Fruit fly (Drosophila melanogaster): Measurements from ENCODE around the gene Ubc6.

The Ubc6 gene

DNA sequence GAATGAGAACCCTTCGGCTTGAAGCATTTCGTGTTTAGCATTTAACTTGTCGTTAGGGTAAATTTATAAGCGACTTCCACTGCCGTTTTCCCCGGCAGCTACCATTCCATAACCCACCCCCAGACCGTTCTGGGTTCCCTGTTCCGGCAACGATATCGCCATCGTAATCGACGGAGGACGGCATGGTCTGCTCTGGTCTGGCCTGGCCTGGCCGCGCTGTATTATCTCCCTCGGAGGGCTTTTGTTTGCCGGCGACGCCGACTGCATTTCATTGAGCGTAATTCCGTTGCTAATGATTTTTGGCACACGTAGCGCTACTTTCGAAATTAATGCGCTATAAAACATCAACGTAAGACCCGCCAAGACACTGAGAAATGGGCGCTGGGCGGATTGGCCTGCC lies 32.2 kb upstream of the Ubc6 start:
- TF ChIP-seq usp (GFP tag; optimal IDR thresholded peaks at IDR 0.05): no peak

- TF ChIP-seq Dll (optimal IDR thresholded peaks at IDR 0.05): no peak
- no peak for TF ChIP-seq EcR (GFP tag; optimal IDR thresholded peaks at IDR 0.05)
- no peak for TF ChIP-seq usp (GFP tag; optimal IDR thresholded peaks at IDR 0.05)
- no peak for TF ChIP-seq psq (optimal IDR thresholded peaks at IDR 0.05)
- no peak for TF ChIP-seq CG8478 (optimal IDR thresholded peaks at IDR 0.05)
- no peak for TF ChIP-seq pan (optimal IDR thresholded peaks at IDR 0.05)
Measured at dm6 chr3R:4984132-4984531, 31.6 kb upstream of the Ubc6 start, which contains the start of gene CG14662. CG14662 (minus strand) TSS chr3R:4984232.

DNA sequence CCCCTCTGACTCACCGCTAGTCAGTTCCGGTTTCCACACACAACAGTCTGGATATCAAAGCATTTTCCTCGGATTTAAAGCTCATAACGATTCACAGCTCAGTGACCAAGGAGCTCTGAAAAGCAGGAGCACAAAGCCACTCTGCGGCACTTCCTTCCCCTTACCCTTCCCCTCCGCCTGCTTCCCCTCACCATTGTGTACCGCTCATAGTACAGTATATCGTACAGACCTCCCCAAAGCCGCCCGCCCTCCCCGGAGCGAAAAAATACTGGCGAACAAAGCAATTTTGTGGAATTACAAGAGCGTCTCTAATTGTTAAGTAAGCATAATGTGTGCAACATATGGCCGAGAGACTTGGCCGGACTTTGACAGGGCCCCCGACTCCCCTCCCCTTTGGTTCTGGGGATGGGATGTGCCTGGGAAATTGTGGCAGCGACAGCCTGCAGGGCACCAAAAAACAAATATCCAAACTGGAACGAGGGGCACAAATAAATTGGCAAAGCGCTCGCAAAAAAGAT lies 28.7 kb upstream of the Ubc6 start:
- TF ChIP-seq usp (GFP tag; optimal IDR thresholded peaks at IDR 0.05): no peak

DNA sequence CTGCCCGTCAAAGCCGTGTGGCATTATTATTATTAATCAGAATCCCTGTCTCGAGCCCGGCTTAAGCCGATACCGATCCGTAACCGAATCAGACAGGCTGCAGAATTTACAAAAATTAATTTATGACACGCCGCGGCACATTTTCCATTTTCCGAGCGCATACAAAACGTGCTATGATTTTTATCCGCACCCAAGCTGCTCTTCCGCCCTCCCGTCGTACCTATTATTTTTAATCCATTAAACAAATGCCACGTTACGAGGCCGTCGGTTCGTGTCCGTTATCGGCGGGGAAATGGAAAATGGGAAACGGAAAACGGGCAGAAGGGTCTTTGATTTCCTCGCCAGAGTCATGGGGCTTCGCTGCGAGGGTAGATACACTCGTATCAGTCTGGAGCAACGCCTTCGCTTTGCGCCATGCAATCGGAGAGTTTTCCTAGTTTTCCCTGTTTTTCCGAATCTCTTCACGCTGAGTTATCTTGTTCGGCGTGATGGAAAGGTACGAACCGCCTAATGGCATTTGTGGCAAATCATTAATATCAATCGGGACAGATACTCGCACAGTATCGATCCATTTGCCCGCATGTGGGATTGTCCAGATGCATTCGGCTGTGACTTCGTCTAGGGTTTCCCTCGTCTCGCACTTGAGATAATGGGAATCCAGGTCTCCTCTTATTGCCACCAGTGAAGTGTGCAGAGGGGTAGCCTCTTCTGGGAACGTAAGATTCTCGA lies 27.8 kb upstream of the Ubc6 start:
- TF ChIP-seq EcR (GFP tag; optimal IDR thresholded peaks at IDR 0.05) (no peak), usp (GFP tag; optimal IDR thresholded peaks at IDR 0.05) (no peak), Dll (optimal IDR thresholded peaks at IDR 0.05) (no peak), psq (optimal IDR thresholded peaks at IDR 0.05) (no peak), CG8478 (optimal IDR thresholded peaks at IDR 0.05) (no peak), pan (optimal IDR thresholded peaks at IDR 0.05) (no peak)

DNA sequence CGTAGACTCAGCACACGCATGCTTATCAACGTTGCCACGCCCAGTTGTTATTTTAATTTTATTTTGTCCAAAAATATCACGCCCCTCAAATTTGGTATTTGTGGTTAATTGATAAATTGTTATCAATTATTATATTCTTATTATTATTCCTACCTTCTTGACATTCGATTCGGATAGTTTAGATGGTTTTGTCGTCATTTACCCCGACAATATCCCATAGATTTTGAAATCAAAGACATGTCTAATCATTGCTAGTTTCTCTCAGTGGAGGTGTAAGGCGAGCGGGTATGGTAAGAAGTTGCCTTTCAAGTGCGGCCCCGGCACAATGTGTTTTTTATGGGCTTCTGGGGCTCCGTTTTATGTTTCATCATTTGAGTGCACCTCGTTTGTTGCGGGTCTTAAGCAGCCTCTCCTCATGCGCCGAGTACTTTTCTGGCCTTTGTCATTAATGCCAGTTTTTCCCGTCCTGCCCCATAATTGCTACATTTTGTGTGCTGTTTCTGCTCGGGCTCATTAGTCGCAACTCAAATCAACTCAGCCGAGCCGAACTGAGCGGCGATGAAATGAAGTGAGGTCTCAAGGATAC lies 26.8 kb upstream of the Ubc6 start:
- TF ChIP-seq usp (GFP tag; optimal IDR thresholded peaks at IDR 0.05) (no peak), psq (optimal IDR thresholded peaks at IDR 0.05) (no peak), CG8478 (optimal IDR thresholded peaks at IDR 0.05) (no peak), EcR (GFP tag; optimal IDR thresholded peaks at IDR 0.05) (no peak), pan (optimal IDR thresholded peaks at IDR 0.05) (no peak), Dll (optimal IDR thresholded peaks at IDR 0.05) (no peak)

dm6 chr3R:4978256-4979021 lies 26.0 kb upstream of the Ubc6 start:
- TF ChIP-seq pan (optimal IDR thresholded peaks at IDR 0.05): no peak
- TF ChIP-seq usp (GFP tag; optimal IDR thresholded peaks at IDR 0.05): no peak
- no peak for TF ChIP-seq CG8478 (optimal IDR thresholded peaks at IDR 0.05)
- TF ChIP-seq EcR (GFP tag; optimal IDR thresholded peaks at IDR 0.05): no peak
- no peak for TF ChIP-seq psq (optimal IDR thresholded peaks at IDR 0.05)
- no peak for TF ChIP-seq Dll (optimal IDR thresholded peaks at IDR 0.05)

- TF ChIP-seq CG8478 (optimal IDR thresholded peaks at IDR 0.05) (no peak), usp (GFP tag; optimal IDR thresholded peaks at IDR 0.05) (no peak), EcR (GFP tag; optimal IDR thresholded peaks at IDR 0.05) (no peak), psq (optimal IDR thresholded peaks at IDR 0.05) (no peak), pan (optimal IDR thresholded peaks at IDR 0.05) (peak; percentile 77), Dll (optimal IDR thresholded peaks at IDR 0.05) (no peak)
Measured at dm6 chr3R:4975874-4976663, 23.6 kb upstream of the Ubc6 start.

DNA sequence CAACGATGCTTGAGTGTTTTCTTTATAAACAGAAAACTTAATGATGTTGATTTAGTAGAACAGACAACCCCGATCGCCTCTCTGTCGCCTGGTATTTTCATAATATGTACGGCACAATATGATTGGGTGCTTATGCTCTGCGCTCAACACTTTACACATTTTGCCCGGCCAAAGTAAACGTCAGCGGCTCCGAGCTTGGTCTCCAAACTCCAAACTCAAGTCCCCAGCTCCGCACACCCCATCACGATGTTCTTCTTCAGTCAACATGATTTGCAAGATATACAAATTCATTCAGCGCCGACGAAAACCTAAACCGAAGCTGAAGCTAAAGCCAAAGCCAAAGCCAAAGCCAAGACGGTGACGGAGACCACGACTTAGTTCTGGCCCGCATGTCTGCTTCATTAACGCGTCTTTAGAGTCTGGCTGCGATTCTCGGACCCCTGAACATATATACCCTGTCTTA lies 22.9 kb upstream of the Ubc6 start:
- no peak for TF ChIP-seq Dll (optimal IDR thresholded peaks at IDR 0.05)
- no peak for TF ChIP-seq psq (optimal IDR thresholded peaks at IDR 0.05)
- no peak for TF ChIP-seq usp (GFP tag; optimal IDR thresholded peaks at IDR 0.05)
- TF ChIP-seq pan (optimal IDR thresholded peaks at IDR 0.05): no peak
- no peak for TF ChIP-seq CG8478 (optimal IDR thresholded peaks at IDR 0.05)
- TF ChIP-seq EcR (GFP tag; optimal IDR thresholded peaks at IDR 0.05): no peak

DNA sequence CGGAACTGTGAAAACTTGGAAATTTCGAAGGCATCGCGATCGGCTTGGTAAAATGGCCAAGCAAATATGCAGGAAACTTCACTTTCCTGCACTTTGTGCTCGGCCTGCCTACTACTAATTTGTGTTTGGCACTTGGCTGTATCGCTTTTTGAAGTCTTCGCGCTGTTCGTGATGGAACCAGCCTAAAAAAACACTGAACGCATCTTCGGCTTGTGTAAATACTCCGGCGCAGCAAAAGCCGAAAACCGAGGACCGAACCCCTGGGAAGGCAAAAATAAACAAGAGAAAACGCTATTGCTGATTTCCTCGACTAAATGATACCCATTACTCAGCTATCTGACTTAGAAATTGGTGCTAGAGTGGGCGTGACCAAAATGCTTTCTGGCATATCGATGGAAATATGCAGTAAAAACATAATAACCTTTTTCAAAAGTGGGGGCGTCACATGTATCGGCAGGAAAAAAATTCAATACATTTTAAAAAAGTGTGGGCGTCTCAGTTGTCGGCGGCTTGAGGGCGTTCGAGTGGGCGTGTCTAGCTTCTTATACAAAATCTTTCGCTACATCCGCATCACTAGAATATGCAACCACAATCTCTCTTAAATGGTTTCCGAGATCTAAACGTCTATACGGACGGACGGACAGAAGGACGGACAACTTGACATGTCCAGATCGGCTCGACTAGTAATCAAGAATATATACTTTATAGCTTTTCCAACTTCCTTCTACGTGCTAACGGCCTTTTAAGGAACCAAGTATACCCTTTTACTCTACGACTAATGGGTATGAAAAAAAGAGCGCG lies 22.2 kb upstream of the Ubc6 start:
- no peak for TF ChIP-seq psq (optimal IDR thresholded peaks at IDR 0.05)
- TF ChIP-seq usp (GFP tag; optimal IDR thresholded peaks at IDR 0.05): no peak
- no peak for TF ChIP-seq Dll (optimal IDR thresholded peaks at IDR 0.05)
- TF ChIP-seq CG8478 (optimal IDR thresholded peaks at IDR 0.05): no peak
- no peak for TF ChIP-seq pan (optimal IDR thresholded peaks at IDR 0.05)
- no peak for TF ChIP-seq EcR (GFP tag; optimal IDR thresholded peaks at IDR 0.05)

dm6 chr3R:4973762-4974369 lies 21.4 kb upstream of the Ubc6 start:
- TF ChIP-seq psq (optimal IDR thresholded peaks at IDR 0.05) (no peak), Dll (optimal IDR thresholded peaks at IDR 0.05) (no peak)

All from whole organism.